Fruit fly (Drosophila melanogaster) whole organism, embryonic: Measurements from ENCODE around the gene Mic26-27.
A peak's percentile ranks its signal among the peaks of the same experiment; 100 is the strongest.

Experiments
- Aef1 ChIP-seq: fragments of 200-800 bp; sonication (Bioruptor generic); IDR thresholded peaks from 3 replicates; pipeline ENCODE4 v1.3.6; 2022; ENCODE audit warnings: missing biosample characterization, missing genetic modification characterization
- Asciz ChIP-seq: fragments of 200-800 bp; sonication (Bioruptor generic); optimal IDR thresholded peaks from 2 replicates; lab custom pipeline; 2017; ENCODE audit warnings: missing biosample characterization, mild to moderate bottlenecking, missing genetic modification characterization, missing genetic modification reagents
- CG10147 ChIP-seq: fragments of 200-800 bp; sonication (Bioruptor generic); optimal IDR thresholded peaks from 2 replicates; lab custom pipeline; 2019; ENCODE audit warnings: missing biosample characterization, mild to moderate bottlenecking, missing genetic modification characterization, moderate library complexity
- CG14667 ChIP-seq: fragments of 200-800 bp; sonication (Bioruptor generic); IDR thresholded peaks from 2 replicates; pipeline ENCODE4 v1.3.6; 2022; ENCODE audit warnings: missing biosample characterization, missing genetic modification characterization
- CG14860 ChIP-seq: fragments of 200-800 bp; sonication (Bioruptor generic); IDR thresholded peaks from 3 replicates; pipeline ENCODE4 v1.3.6; 2022; ENCODE audit warnings: missing biosample characterization, missing genetic modification characterization; ENCODE audit not compliant: partially characterized antibody
- CG15269 ChIP-seq: fragments of 200-800 bp; sonication (Bioruptor generic); optimal IDR thresholded peaks from 2 replicates; lab custom pipeline; 2018; ENCODE audit warnings: missing biosample characterization, mild to moderate bottlenecking, missing genetic modification characterization, moderate library complexity
- CG15601 ChIP-seq: fragments of 200-800 bp; sonication (Bioruptor generic); optimal IDR thresholded peaks from 3 replicates; lab custom pipeline; 2019; ENCODE audit warnings: missing biosample characterization, mild to moderate bottlenecking, missing genetic modification characterization, moderate library complexity
- CG16779 ChIP-seq: fragments of 200-800 bp; sonication (Bioruptor generic); IDR thresholded peaks from 2 replicates; pipeline ENCODE4 v1.3.6; 2022; ENCODE audit warnings: missing biosample characterization, missing genetic modification characterization
- CG17186 ChIP-seq: fragments of 200-800 bp; sonication (Bioruptor generic); optimal IDR thresholded peaks from 3 replicates; lab custom pipeline; 2017; ENCODE audit warnings: missing biosample characterization, missing genetic modification reagents, missing genetic modification characterization
- CG17912 ChIP-seq: fragments of 200-800 bp; sonication (Bioruptor generic); optimal IDR thresholded peaks from 2 replicates; lab custom pipeline; 2018; ENCODE audit warnings: missing biosample characterization, mild to moderate bottlenecking, missing genetic modification characterization
- CG1792 ChIP-seq: fragments of 200-800 bp; sonication (Bioruptor generic); optimal IDR thresholded peaks from 2 replicates; lab custom pipeline; 2016; ENCODE audit warnings: missing biosample characterization, missing genetic modification characterization
- CG2875 ChIP-seq: fragments of 200-800 bp; sonication (Bioruptor generic); optimal IDR thresholded peaks from 2 replicates; lab custom pipeline; 2017; ENCODE audit warnings: missing biosample characterization, mild to moderate bottlenecking, missing genetic modification characterization, missing genetic modification reagents
- CG31441 ChIP-seq: fragments of 200-800 bp; sonication (Bioruptor generic); IDR thresholded peaks from 2 replicates; pipeline ENCODE4 v1.3.6; 2022; ENCODE audit warnings: missing biosample characterization, missing genetic modification characterization
- CG32532 ChIP-seq: fragments of 200-800 bp; sonication (Bioruptor generic); IDR thresholded peaks from 2 replicates; pipeline ENCODE4 v1.3.6; 2022; ENCODE audit warnings: missing biosample characterization, missing genetic modification characterization
- CG33213 ChIP-seq: fragments of 200-800 bp; sonication (Bioruptor generic); optimal IDR thresholded peaks from 3 replicates; lab custom pipeline; 2016; ENCODE audit warnings: missing biosample characterization, missing genetic modification characterization
- CG34422 ChIP-seq: fragments of 200-800 bp; sonication (Bioruptor generic); IDR thresholded peaks from 3 replicates; pipeline ENCODE4 v1.3.6; 2022; ENCODE audit warnings: missing biosample characterization, missing genetic modification characterization
- CG4328 ChIP-seq: fragments of 200-800 bp; sonication (Bioruptor generic); optimal IDR thresholded peaks from 3 replicates; lab custom pipeline; 2017; ENCODE audit warnings: missing biosample characterization, missing genetic modification reagents, missing genetic modification characterization
- CG4617 ChIP-seq: fragments of 200-800 bp; sonication (Bioruptor generic); optimal IDR thresholded peaks from 3 replicates; lab custom pipeline; 2016; ENCODE audit warnings: missing biosample characterization, missing genetic modification characterization, borderline replicate concordance
- CG7839 ChIP-seq: fragments of 200-800 bp; sonication (Bioruptor generic); optimal IDR thresholded peaks from 3 replicates; lab custom pipeline; 2018; ENCODE audit warnings: missing biosample characterization, mild to moderate bottlenecking, missing genetic modification characterization, moderate library complexity
- CG9932 ChIP-seq: fragments of 200-800 bp; sonication (Bioruptor generic); IDR thresholded peaks from 2 replicates; pipeline ENCODE4 v1.3.6; 2022; ENCODE audit warnings: missing biosample characterization, missing genetic modification characterization
- D19B ChIP-seq: fragments of 200-800 bp; sonication (Bioruptor generic); optimal IDR thresholded peaks from 2 replicates; lab custom pipeline; 2017; ENCODE audit warnings: missing biosample characterization, mild to moderate bottlenecking, missing genetic modification characterization
- Elba2 ChIP-seq: fragments of 200-800 bp; sonication (Bioruptor generic); optimal IDR thresholded peaks from 3 replicates; lab custom pipeline; 2016; ENCODE audit warnings: missing biosample characterization, missing genetic modification characterization
- Fer1 ChIP-seq: fragments of 200-800 bp; sonication (Bioruptor generic); optimal IDR thresholded peaks from 2 replicates; lab custom pipeline; 2017; ENCODE audit warnings: missing biosample characterization, mild to moderate bottlenecking, missing genetic modification characterization
- MESR4 ChIP-seq: fragments of 200-800 bp; sonication (Bioruptor generic); optimal IDR thresholded peaks from 2 replicates; lab custom pipeline; 2018; ENCODE audit warnings: missing biosample characterization, mild to moderate bottlenecking, missing genetic modification characterization, moderate library complexity
- Nf-YB ChIP-seq: fragments of 200-800 bp; sonication (Bioruptor generic); optimal IDR thresholded peaks from 3 replicates; lab custom pipeline; 2019; ENCODE audit warnings: missing biosample characterization, mild to moderate bottlenecking, missing genetic modification characterization, moderate library complexity
- Tbp ChIP-seq: fragments of >200 bp; optimal IDR thresholded peaks from 2 replicates; lab custom pipeline; 2018; ENCODE audit warnings: missing biosample characterization, missing genetic modification characterization
- Xbp1 ChIP-seq: fragments of 200-800 bp; sonication (Bioruptor generic); optimal IDR thresholded peaks from 3 replicates; lab custom pipeline; 2016; ENCODE audit warnings: missing biosample characterization, mild to moderate bottlenecking, missing genetic modification characterization
- aop ChIP-seq: fragments of 200-800 bp; sonication (Bioruptor generic); IDR thresholded peaks from 2 replicates; pipeline ENCODE4 v1.3.6; 2022; ENCODE audit warnings: missing biosample characterization, missing genetic modification characterization
- bbx ChIP-seq: fragments of 200-800 bp; sonication (Bioruptor generic); IDR thresholded peaks from 2 replicates; pipeline ENCODE4 v1.3.6; 2022; ENCODE audit warnings: missing biosample characterization, missing genetic modification characterization; ENCODE audit not compliant: partially characterized antibody
- bowl ChIP-seq: fragments of 200-800 bp; sonication (Bioruptor generic); IDR thresholded peaks from 2 replicates; pipeline ENCODE4 v1.3.6; 2022; ENCODE audit warnings: missing biosample characterization, missing genetic modification characterization
- chif ChIP-seq, 2 experiments: fragments of 200-800 bp; sonication (Bioruptor generic); optimal IDR thresholded peaks; 3 replicates each; lab custom pipeline; 2016; ENCODE audit warnings: missing biosample characterization in 2 of 2, missing genetic modification characterization in 2 of 2
- crc ChIP-seq: fragments of 200-800 bp; sonication (Bioruptor generic); optimal IDR thresholded peaks from 2 replicates; lab custom pipeline; 2016; ENCODE audit warnings: missing biosample characterization, missing genetic modification characterization
- fd102C ChIP-seq: fragments of 200-800 bp; sonication (Bioruptor generic); optimal IDR thresholded peaks from 2 replicates; lab custom pipeline; 2018; ENCODE audit warnings: missing biosample characterization, mild to moderate bottlenecking, missing genetic modification characterization, moderate library complexity
- grau ChIP-seq: fragments of 200-800 bp; optimal IDR thresholded peaks from 3 replicates; lab custom pipeline; 2019; ENCODE audit warnings: missing biosample characterization, mild to moderate bottlenecking, missing genetic modification characterization, moderate library complexity
- hb ChIP-seq: fragments of 200-800 bp; sonication (Bioruptor generic); IDR thresholded peaks from 3 replicates; pipeline ENCODE4 v1.3.6; 2022; ENCODE audit warnings: missing biosample characterization, missing genetic modification characterization; ENCODE audit not compliant: partially characterized antibody
- klu ChIP-seq: fragments of 200-800 bp; sonication (Bioruptor generic); IDR thresholded peaks from 2 replicates; pipeline ENCODE4 v1.3.6; 2022; ENCODE audit warnings: missing biosample characterization, missing genetic modification characterization
- lmd ChIP-seq: fragments of 200-800 bp; sonication (Bioruptor generic); IDR thresholded peaks from 2 replicates; pipeline ENCODE4 v1.3.6; 2022; ENCODE audit warnings: missing biosample characterization, missing genetic modification characterization
- oc ChIP-seq: fragments of 200-800 bp; sonication (Bioruptor generic); optimal IDR thresholded peaks from 2 replicates; lab custom pipeline; 2018; ENCODE audit warnings: missing biosample characterization, mild to moderate bottlenecking, missing genetic modification characterization, moderate library complexity
- pan ChIP-seq, 4 experiments: fragments of >200 bp in 3 of 4; fragments of 200-800 bp in 1 of 4; sonication (Bioruptor generic) in 1 of 4; optimal IDR thresholded peaks in 3 of 4; IDR thresholded peaks in 1 of 4; 2 replicates each; pipeline versions ENCODE4 v1.3.6 to Lab custom; 2017 to 2022; ENCODE audit warnings: missing biosample characterization in 2 of 4, missing genetic modification characterization in 2 of 4, mixed read lengths in 1 of 4
- pb ChIP-seq: fragments of 200-800 bp; sonication (Bioruptor generic); optimal IDR thresholded peaks from 3 replicates; lab custom pipeline; 2016; ENCODE audit warnings: missing biosample characterization, missing genetic modification characterization
- repo ChIP-seq: fragments of 200-800 bp; sonication (Bioruptor generic); optimal IDR thresholded peaks from 2 replicates; lab custom pipeline; 2016; ENCODE audit warnings: missing biosample characterization, missing genetic modification characterization
- sc ChIP-seq, 3 experiments: fragments of >200 bp in 2 of 3; fragments of 200-800 bp in 1 of 3; sonication (Bioruptor generic) in 1 of 3; optimal IDR thresholded peaks; 2 replicates in 2 of 3; 3 replicates in 1 of 3; lab custom pipeline; 2017; ENCODE audit warnings: mild to moderate bottlenecking in 1 of 3, missing biosample characterization in 1 of 3, missing genetic modification characterization in 1 of 3, missing genetic modification reagents in 1 of 3
- seq ChIP-seq: fragments of 200-800 bp; sonication (Bioruptor generic); IDR thresholded peaks from 2 replicates; pipeline ENCODE4 v1.3.6; 2022; ENCODE audit warnings: missing biosample characterization, missing genetic modification characterization
- sqz ChIP-seq: fragments of 200-800 bp; sonication (Bioruptor generic); optimal IDR thresholded peaks from 3 replicates; lab custom pipeline; 2018; ENCODE audit warnings: missing biosample characterization, mild to moderate bottlenecking, missing genetic modification characterization
- stc ChIP-seq: fragments of 200-800 bp; sonication (Bioruptor generic); IDR thresholded peaks from 2 replicates; pipeline ENCODE4 v1.3.6; 2022; ENCODE audit warnings: missing biosample characterization, missing genetic modification characterization
- tll ChIP-seq, 2 experiments: fragments of 200-800 bp in 1 of 2; fragments of >200 bp in 1 of 2; sonication (Bioruptor generic) in 1 of 2; optimal IDR thresholded peaks; 2 replicates each; lab custom pipeline; 2017 to 2019; ENCODE audit warnings: missing biosample characterization in 2 of 2, missing genetic modification characterization in 2 of 2, mild to moderate bottlenecking in 1 of 2, moderate library complexity in 1 of 2
- z ChIP-seq: fragments of 200-800 bp; sonication (Bioruptor generic); IDR thresholded peaks from 3 replicates; pipeline ENCODE4 v1.3.6; 2022; ENCODE audit warnings: missing biosample characterization, missing genetic modification characterization

The Mic26-27 gene

DNA sequence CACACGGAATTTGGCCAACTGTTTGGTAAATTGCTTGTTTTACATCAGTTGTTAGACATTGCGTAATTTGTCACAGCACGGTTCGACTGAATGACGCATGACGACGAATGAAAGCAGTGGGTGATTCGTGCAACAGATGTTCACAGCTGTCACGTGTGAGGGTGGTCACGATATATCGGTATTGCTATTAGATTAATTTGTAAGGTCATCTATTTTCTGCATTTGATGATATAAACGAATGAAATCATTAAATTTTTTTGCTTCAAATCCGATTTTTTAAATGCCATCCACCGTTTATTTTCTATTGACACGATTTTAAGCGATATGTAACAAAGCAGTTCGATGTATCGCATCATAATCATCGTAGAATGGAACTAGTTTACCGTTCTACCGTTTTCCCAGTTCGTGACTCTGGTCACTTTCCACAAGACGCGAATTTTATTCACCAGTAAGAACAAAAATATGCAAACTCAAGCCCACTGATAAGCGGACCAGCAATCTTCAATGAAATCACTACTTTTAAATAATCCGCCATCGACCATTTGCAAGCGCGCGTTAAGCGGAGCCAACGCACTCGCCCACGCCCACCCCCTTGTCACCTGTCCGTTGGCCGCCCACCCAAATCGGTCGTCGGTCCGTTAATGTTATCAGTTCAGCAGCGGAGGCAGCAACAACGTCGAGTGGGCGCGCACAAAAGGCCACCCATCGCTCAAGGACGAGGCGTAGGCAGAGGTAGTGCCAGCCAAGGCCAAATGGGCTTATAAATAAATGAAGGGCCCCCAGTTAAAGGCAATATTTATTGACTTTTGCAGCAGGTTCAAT, at the start of gene Mic26-27, which contains the start of gene CG5916 (continued):
- TF ChIP-seq Aef1 (peak; percentile 88), sqz (GFP tag; lab: Kevin White, UChicago) (no peak), bbx (GFP tag; lab: Robert Waterston, UW) (peak; percentile 96), oc (tag; lab: Kevin White, UChicago) (no peak), CG15601 (peak; percentile 71), pan (optimal IDR thresholded peaks at IDR 0.05; lab: Kevin White, UChicago) (no peak), pan (GFP tag; optimal IDR thresholded peaks at IDR 0.05 in 1 of 2, IDR thresholded peaks at IDR 0.05 in 1 of 2) (peak in 1 of 2 experiments; percentile 68), D19B (no peak), z (no peak), chif (GFP tag; optimal IDR thresholded peaks at IDR 0.05; lab: Kevin White, UChicago) (peak; percentile 85 to 87), pb (GFP tag; lab: Kevin White, UChicago) (peak; percentile 71), lmd (GFP tag; lab: Robert Waterston, UW) (peak; percentile 90), grau (tag; lab: Kevin White, UChicago) (peak; percentile 70), CG2875 (no peak), Fer1 (GFP tag; lab: Kevin White, UChicago) (no peak), CG14667 (GFP tag; lab: Robert Waterston, UW) (peak; percentile 69), repo (peak; percentile 69), crc (peak; percentile 18), klu (GFP tag; lab: Robert Waterston, UW) (peak; percentile 88), CG17912 (no peak), fd102C (GFP tag; lab: Kevin White, UChicago) (no peak), sc (optimal IDR thresholded peaks at IDR 0.05; lab: Kevin White, UChicago) (no peak), sc (GFP tag; optimal IDR thresholded peaks at IDR 0.05; lab: Kevin White, UChicago) (peak; percentile 34), CG4617 (GFP tag; lab: Kevin White, UChicago) (peak; percentile 84), Xbp1 (GFP tag; lab: Kevin White, UChicago) (peak; percentile 91), Tbp (no peak), CG16779 (GFP tag; lab: Robert Waterston, UW) (peak; percentile 56; the same call in 1 of the 2 replicates), Nf-YB (GFP tag; lab: Kevin White, UChicago) (no peak), CG33213 (GFP tag; lab: Kevin White, UChicago) (peak; percentile 87), CG32532 (peak; percentile 67), CG9932 (GFP tag; lab: Robert Waterston, UW) (peak; percentile 90), Elba2 (GFP tag; lab: Kevin White, UChicago) (peak; percentile 88), CG10147 (peak; percentile 69), aop (no peak), Asciz (no peak), MESR4 (peak; percentile 74), CG7839 (tag; lab: Kevin White, UChicago) (peak; percentile 58), CG4328 (GFP tag; lab: Kevin White, UChicago) (peak; percentile 47), CG1792 (peak; percentile 99), stc (no peak; the same call in 1 of the 2 replicates), CG14860 (GFP tag; lab: Robert Waterston, UW) (peak; percentile 100), bowl (GFP tag; lab: Robert Waterston, UW) (0 out of 2 replicates have a peak, but pooled peaks have one; percentile 25), CG15269 (no peak), seq (GFP tag; lab: Robert Waterston, UW) (no peak; the same call in 1 of the 2 replicates), CG31441 (peak; percentile 79), CG34422 (GFP tag; lab: Robert Waterston, UW) (peak; percentile 87), CG17186 (GFP tag; lab: Kevin White, UChicago) (peak; percentile 84), tll (GFP tag; optimal IDR thresholded peaks at IDR 0.05; lab: Kevin White, UChicago) (peak; percentile 7 to 92), hb (peak; percentile 100)
